Worm (Caenorhabditis elegans) whole organism, L1 larva: ENCODE data around the gene bath-24.
"Not testable (repeated sequence)": the region's sequence is repeated elsewhere in the genome, so short reads cannot be mapped to it uniquely, and the experiment has no call there.

Source experiments
- C16A3.4 ChIP-seq: fragments of 150-350 bp; optimal IDR thresholded peaks from 2 replicates; lab custom pipeline; 2014; ENCODE audit warnings: missing biosample characterization, missing genetic modification characterization
- F16B12.6 ChIP-seq: fragments of 150-350 bp; optimal IDR thresholded peaks from 2 replicates; lab custom pipeline; 2014; ENCODE audit warnings: missing biosample characterization, missing genetic modification characterization
- Y116A8C.19 ChIP-seq: sonication (generic microtip); optimal IDR thresholded peaks from 2 replicates; lab custom pipeline; 2016; ENCODE audit warnings: missing compliant biosample characterization, missing genetic modification characterization, borderline replicate concordance
- alr-1 ChIP-seq: fragments of 200-800 bp; sonication (Bioruptor generic); optimal IDR thresholded peaks from 2 replicates; lab custom pipeline; 2018; ENCODE audit warnings: borderline replicate concordance, mild to moderate bottlenecking, missing genetic modification characterization, missing compliant biosample characterization
- aly-2 ChIP-seq: fragments of 150-350 bp; optimal IDR thresholded peaks from 2 replicates; lab custom pipeline; 2014; ENCODE audit warnings: missing biosample characterization, missing genetic modification characterization
- ama-1 ChIP-seq: fragments of 150-350 bp; optimal IDR thresholded peaks from 2 replicates; lab custom pipeline; 2014
- blmp-1 ChIP-seq: fragments of 150-350 bp; optimal IDR thresholded peaks from 2 replicates; lab custom pipeline; 2014; ENCODE audit warnings: missing biosample characterization, missing genetic modification characterization
- ceh-8 ChIP-seq: fragments of 200-800 bp; sonication (Bioruptor generic); optimal IDR thresholded peaks from 2 replicates; lab custom pipeline; 2018; ENCODE audit warnings: mild to moderate bottlenecking, missing genetic modification characterization, moderate library complexity, missing compliant biosample characterization
- ces-1 ChIP-seq: fragments of 150-350 bp; optimal IDR thresholded peaks from 2 replicates; lab custom pipeline; 2014; ENCODE audit warnings: missing biosample characterization, missing genetic modification reagents, missing genetic modification characterization
- dsc-1 ChIP-seq: sonication (generic microtip); optimal IDR thresholded peaks from 2 replicates; lab custom pipeline; 2016; ENCODE audit warnings: mild to moderate bottlenecking, missing genetic modification characterization, missing compliant biosample characterization
- efl-1 ChIP-seq, 4 experiments: fragments of 150-350 bp; optimal IDR thresholded peaks in 3 of 4; peaks in 1 of 4; 1 replicate in 1 of 4; 2 replicates in 3 of 4; lab custom pipeline; 2014; ENCODE audit warnings: missing biosample characterization in 2 of 4, missing genetic modification characterization in 2 of 4, missing genetic modification reagents in 2 of 4
- egl-27 ChIP-seq, 2 experiments: fragments of 150-350 bp in 1 of 2; sonication (generic microtip); optimal IDR thresholded peaks; 3 replicates each; lab custom pipeline; 2017 to 2018; ENCODE audit warnings: missing biosample characterization in 2 of 2, missing genetic modification characterization in 2 of 2, missing genetic modification reagents in 2 of 2
- elt-3 ChIP-seq, 6 experiments: fragments of 150-350 bp in 1 of 6; sonication (generic microtip); optimal IDR thresholded peaks; 2 replicates each; lab custom pipeline; 2017 to 2018; ENCODE audit warnings: missing biosample characterization in 6 of 6, missing genetic modification characterization in 6 of 6, inconsistent platforms in 1 of 6
- fkh-10 ChIP-seq: sonication (generic microtip); optimal IDR thresholded peaks from 2 replicates; lab custom pipeline; 2017; ENCODE audit warnings: missing biosample characterization, missing genetic modification reagents, missing genetic modification characterization
- fkh-4 ChIP-seq: sonication (generic microtip); optimal IDR thresholded peaks from 2 replicates; lab custom pipeline; 2016; ENCODE audit warnings: missing compliant biosample characterization, missing genetic modification characterization, borderline replicate concordance
- hlh-4 ChIP-seq: sonication (generic microtip); optimal IDR thresholded peaks from 2 replicates; lab custom pipeline; 2016; ENCODE audit warnings: mild to moderate bottlenecking, missing genetic modification characterization, missing compliant biosample characterization
- irx-1 ChIP-seq: sonication (generic microtip); optimal IDR thresholded peaks from 2 replicates; lab custom pipeline; 2016; ENCODE audit warnings: missing genetic modification characterization, missing compliant biosample characterization
- isw-1 ChIP-seq: fragments of 200-800 bp; sonication (Bioruptor generic); IDR thresholded peaks from 2 replicates; pipeline ENCODE4 v1.3.6; 2022; ENCODE audit warnings: missing genetic modification characterization, missing compliant biosample characterization
- lin-14 ChIP-seq: fragments of 200-800 bp; sonication (Bioruptor generic); optimal IDR thresholded peaks from 2 replicates; lab custom pipeline; 2018; ENCODE audit warnings: mild to moderate bottlenecking, missing genetic modification characterization, moderate library complexity, missing compliant biosample characterization
- lir-3 ChIP-seq: sonication (generic microtip); optimal IDR thresholded peaks from 2 replicates; lab custom pipeline; 2016; ENCODE audit warnings: mild to moderate bottlenecking, missing genetic modification characterization, moderate library complexity, missing compliant biosample characterization; ENCODE audit not compliant: poor library complexity
- nhr-12 ChIP-seq: sonication (generic microtip); optimal IDR thresholded peaks from 2 replicates; lab custom pipeline; 2017; ENCODE audit warnings: missing biosample characterization, missing genetic modification characterization
- nhr-237 ChIP-seq: fragments of 150-350 bp; optimal IDR thresholded peaks from 2 replicates; lab custom pipeline; 2014; ENCODE audit warnings: missing biosample characterization, missing genetic modification characterization
- nhr-47 ChIP-seq: sonication (generic microtip); optimal IDR thresholded peaks from 2 replicates; lab custom pipeline; 2016; ENCODE audit warnings: mild to moderate bottlenecking, missing genetic modification characterization, moderate library complexity, missing compliant biosample characterization
- nhr-71 ChIP-seq: sonication (generic microtip); optimal IDR thresholded peaks from 2 replicates; lab custom pipeline; 2016; ENCODE audit warnings: mild to moderate bottlenecking, missing genetic modification characterization, moderate library complexity, missing compliant biosample characterization
- nhr-76 ChIP-seq: sonication (generic microtip); optimal IDR thresholded peaks from 2 replicates; lab custom pipeline; 2017; ENCODE audit warnings: missing biosample characterization, missing genetic modification characterization
- nhr-77 ChIP-seq: fragments of 150-350 bp; optimal IDR thresholded peaks from 2 replicates; lab custom pipeline; 2014; ENCODE audit warnings: missing biosample characterization, missing genetic modification characterization
- nhr-84 ChIP-seq: sonication (generic microtip); optimal IDR thresholded peaks from 2 replicates; lab custom pipeline; 2017; ENCODE audit warnings: missing biosample characterization, missing genetic modification characterization
- nhr-90 ChIP-seq: sonication (generic microtip); optimal IDR thresholded peaks from 2 replicates; lab custom pipeline; 2016; ENCODE audit warnings: mild to moderate bottlenecking, missing genetic modification characterization, missing compliant biosample characterization; ENCODE audit not compliant: poor library complexity
- pax-3 ChIP-seq: fragments of 200-800 bp; sonication (Bioruptor generic); optimal IDR thresholded peaks from 2 replicates; lab custom pipeline; 2018; ENCODE audit warnings: mild to moderate bottlenecking, missing genetic modification characterization, moderate library complexity, missing compliant biosample characterization
- pqm-1 ChIP-seq: sonication (generic microtip); optimal IDR thresholded peaks from 3 replicates; lab custom pipeline; 2017; ENCODE audit warnings: missing biosample characterization, missing genetic modification characterization
- rnt-1 ChIP-seq: sonication (generic microtip); optimal IDR thresholded peaks from 2 replicates; lab custom pipeline; 2016; ENCODE audit warnings: mild to moderate bottlenecking, missing genetic modification characterization, moderate library complexity, missing compliant biosample characterization
- snu-23 ChIP-seq: sonication (generic microtip); optimal IDR thresholded peaks from 2 replicates; lab custom pipeline; 2016; ENCODE audit warnings: missing genetic modification characterization, missing compliant biosample characterization
- sup-37 ChIP-seq: fragments of 200-800 bp; sonication (Bioruptor generic); optimal IDR thresholded peaks from 2 replicates; lab custom pipeline; 2018; ENCODE audit warnings: mild to moderate bottlenecking, missing genetic modification characterization, missing compliant biosample characterization
- swsn-7 ChIP-seq: sonication (generic microtip); optimal IDR thresholded peaks from 2 replicates; lab custom pipeline; 2016; ENCODE audit warnings: missing genetic modification characterization, missing compliant biosample characterization
- tbx-2 ChIP-seq: sonication (generic microtip); optimal IDR thresholded peaks from 2 replicates; lab custom pipeline; 2016; ENCODE audit warnings: missing genetic modification characterization, missing compliant biosample characterization
- tlp-1 ChIP-seq: fragments of 150-350 bp; optimal IDR thresholded peaks from 2 replicates; lab custom pipeline; 2014; ENCODE audit warnings: missing biosample characterization, missing genetic modification characterization
- unc-30 ChIP-seq: sonication (generic microtip); optimal IDR thresholded peaks from 2 replicates; lab custom pipeline; 2017; ENCODE audit warnings: missing biosample characterization, missing genetic modification characterization
- unc-62 ChIP-seq: fragments of 150-350 bp; optimal IDR thresholded peaks from 2 replicates; lab custom pipeline; 2014; ENCODE audit warnings: missing biosample characterization, missing genetic modification reagents, missing genetic modification characterization
- unc-86 ChIP-seq: sonication (generic microtip); optimal IDR thresholded peaks from 2 replicates; lab custom pipeline; 2016; ENCODE audit warnings: missing genetic modification characterization, missing compliant biosample characterization
- ztf-11 ChIP-seq, 2 experiments: sonication (generic microtip); optimal IDR thresholded peaks; 2 replicates each; lab custom pipeline; 2016 to 2017; ENCODE audit warnings: missing genetic modification characterization in 2 of 2, missing biosample characterization in 1 of 2, missing compliant biosample characterization in 1 of 2

The bath-24 gene

DNA sequence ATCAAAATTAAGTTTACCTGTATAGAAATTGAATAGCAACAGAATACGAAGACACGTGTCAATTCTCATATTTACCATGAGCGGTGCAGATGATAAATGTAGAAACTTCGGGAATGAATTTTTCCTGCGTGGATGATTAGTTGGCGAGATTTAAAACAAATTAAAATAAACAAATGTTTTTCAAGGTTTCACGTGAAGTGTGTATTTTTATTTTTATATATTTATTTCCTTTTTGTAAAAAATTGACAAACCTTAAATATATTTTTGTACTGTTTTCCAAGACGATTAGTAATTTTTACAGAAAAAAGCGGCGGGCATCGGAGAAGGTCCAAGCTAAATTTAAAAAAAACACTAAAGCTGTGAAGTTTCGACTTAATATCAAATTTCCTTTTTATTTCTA, 30.1 kb upstream of the bath-24 start, which contains the start of gene F07E5.8:
Gene F07E5.8 (minus strand): TSS at position 101 of the 400 bp plus-strand sequence.
- no peak for TF ChIP-seq unc-86 (tag; lab: Kevin White, UChicago)
- TF ChIP-seq swsn-7 (tag; lab: Kevin White, UChicago) = no peak

DNA sequence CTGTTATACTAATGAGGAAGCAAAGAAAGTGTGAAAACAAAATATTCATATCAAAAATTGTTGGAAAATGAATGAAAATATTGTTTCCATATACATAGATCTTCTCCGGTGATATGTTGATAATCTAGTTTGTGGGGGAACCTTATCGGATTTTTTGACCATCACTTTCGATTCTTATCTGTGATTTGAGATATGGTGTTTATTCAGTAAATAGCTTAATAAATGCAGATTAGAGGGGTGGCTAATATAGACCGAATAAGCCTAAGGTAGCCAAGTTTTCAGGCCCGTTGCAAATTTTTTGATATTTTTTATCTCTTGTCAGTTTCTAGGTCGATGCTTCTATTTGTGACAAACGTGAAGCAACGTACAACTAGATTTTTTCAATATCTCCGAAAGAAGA, 26.0 kb upstream of the bath-24 start, which contains the start of gene F07E5.7:
Gene F07E5.7 (minus strand): TSS at position 101 of the 400 bp plus-strand sequence.
- TF ChIP-seq nhr-71 (tag; lab: Kevin White, UChicago) (no peak), irx-1 (tag; lab: Kevin White, UChicago) (no peak), lir-3 (tag; lab: Kevin White, UChicago) (no peak), blmp-1 (tag; lab: Kevin White, UChicago) (peak; percentile 39), nhr-90 (tag; lab: Kevin White, UChicago) (no peak), ces-1 (GFP tag; lab: Kevin White, UChicago) (no peak), ceh-8 (GFP tag; lab: Kevin White, UChicago) (no peak), ama-1 (lab: Kevin White, UChicago) (no peak), isw-1 (GFP tag; lab: Robert Waterston, UW) (no peak)
- TF ChIP-seq, all 84 proteins: peak for 1

DNA sequence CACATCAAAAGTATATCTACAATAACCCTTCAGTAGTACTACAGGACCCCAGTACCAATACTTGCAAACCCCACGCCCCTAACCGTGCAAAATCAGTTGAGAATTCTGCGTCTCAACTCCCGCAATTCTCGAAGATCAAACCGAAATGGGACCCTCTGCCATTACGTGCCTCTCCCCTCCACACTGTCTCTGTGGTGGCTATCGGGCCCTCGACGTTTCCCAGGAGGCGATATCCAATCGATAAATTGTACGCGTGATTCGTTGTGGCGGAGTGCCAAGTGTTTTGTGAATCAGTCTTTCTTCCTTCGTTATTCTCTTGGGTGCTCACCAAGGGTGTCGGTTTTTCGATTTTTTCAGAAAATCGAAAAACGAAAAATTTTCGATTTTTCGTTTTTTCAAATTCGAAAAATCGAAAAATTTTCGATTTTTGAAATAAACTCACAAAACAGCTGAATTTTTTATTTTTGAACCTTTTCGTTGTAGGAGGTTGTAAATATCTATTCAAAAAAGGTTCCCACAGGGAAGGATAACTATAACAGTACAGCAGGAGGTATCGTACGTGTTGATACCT, 22.1 kb upstream of the bath-24 start, which contains the start of gene F07E5.12:
Gene F07E5.12 (plus strand): TSS at position 521 of the 571 bp plus-strand sequence.
- not testable (repeated sequence) for TF ChIP-seq efl-1 (optimal IDR thresholded peaks at IDR 0.05; lab: Kevin White, UChicago)
- peak in 1 of 2 experiments; percentile 60 for TF ChIP-seq efl-1 (GFP tag; optimal IDR thresholded peaks at IDR 0.05 in 1 of 2; lab: Kevin White, UChicago)

DNA sequence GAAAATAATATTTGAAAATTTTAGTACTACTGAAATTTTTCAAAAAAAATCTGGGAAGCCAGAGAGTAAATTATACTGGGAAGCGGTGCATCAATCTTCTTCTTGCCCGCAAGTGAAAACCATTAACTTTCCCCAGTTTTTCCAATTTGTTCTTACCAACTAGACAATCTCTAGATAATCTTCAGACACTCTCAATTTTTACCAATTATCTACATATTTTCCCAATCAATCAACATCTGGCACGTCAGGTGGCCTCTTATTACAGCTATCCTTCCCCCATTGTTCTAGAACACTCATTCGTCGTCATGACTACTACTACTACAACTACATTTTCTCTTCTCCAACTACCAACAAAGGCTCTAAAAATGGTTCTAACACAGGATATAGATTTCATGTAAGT, 19.1 kb upstream of the bath-24 start, which contains the start of gene fbxb-6:
Gene fbxb-6 (plus strand): TSS at position 301 of the 400 bp plus-strand sequence.
- TF ChIP-seq unc-62 (GFP tag; lab: Kevin White, UChicago) (no peak), efl-1 (optimal IDR thresholded peaks at IDR 0.05; lab: Kevin White, UChicago) (no peak), efl-1 (GFP tag; optimal IDR thresholded peaks at IDR 0.05 in 1 of 2; lab: Kevin White, UChicago) (peak in 1 of 2 experiments; percentile 68)

DNA sequence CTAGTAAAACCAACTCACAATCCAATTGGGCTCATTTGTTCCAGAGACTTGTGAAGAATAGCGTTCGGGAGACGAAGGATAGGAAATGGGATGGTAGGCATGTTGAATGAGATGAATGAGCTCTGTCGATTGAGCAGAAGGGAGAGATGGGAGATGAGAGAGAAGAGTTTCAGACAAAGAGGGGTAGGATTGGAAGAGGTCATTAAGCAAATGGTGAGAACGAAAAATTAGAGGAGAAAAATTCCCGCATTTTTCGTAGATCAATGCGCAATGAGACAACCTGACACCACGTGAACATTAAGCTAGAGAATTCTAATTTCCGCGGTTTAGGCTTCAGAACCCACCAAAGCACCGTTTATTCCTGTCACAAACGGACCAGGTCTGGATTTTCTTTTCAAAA, 18.6 kb upstream of the bath-24 start, which contains the start of gene F07E5.13:
Gene F07E5.13 (minus strand): TSS at position 101 of the 400 bp plus-strand sequence.
- TF ChIP-seq pax-3 (tag; lab: Kevin White, UChicago) = no peak
- TF ChIP-seq nhr-47 (tag; lab: Kevin White, UChicago) = no peak
- no peak for TF ChIP-seq isw-1 (GFP tag; lab: Robert Waterston, UW)
- no peak for TF ChIP-seq fkh-10 (GFP tag; lab: Kevin White, UChicago)
- no peak for TF ChIP-seq dsc-1 (tag; lab: Kevin White, UChicago)
- no peak for TF ChIP-seq rnt-1
- TF ChIP-seq aly-2 (tag; lab: Kevin White, UChicago) = no peak
- no peak for TF ChIP-seq lin-14 (GFP tag; lab: Kevin White, UChicago)

DNA sequence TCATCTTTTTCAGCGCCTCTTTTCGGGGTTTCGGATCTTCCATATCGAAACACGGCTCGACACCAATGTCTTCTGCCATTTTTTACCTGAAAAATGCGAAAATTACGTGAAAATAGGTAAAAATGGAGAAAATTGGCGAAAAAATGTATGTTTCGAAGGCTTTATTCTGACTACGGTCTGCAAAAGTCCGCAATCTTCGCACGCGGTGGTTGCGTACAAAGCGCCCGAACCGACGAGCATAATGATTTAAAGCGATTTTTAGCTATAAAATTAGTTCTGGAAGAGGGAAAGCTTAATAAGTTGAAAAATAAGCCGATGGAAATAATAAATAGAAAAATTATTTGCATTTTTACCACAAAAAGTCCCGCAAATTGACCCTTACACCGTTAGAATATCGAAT, 13.6 kb upstream of the bath-24 start, which contains the start of gene F07E5.5:
Gene F07E5.5 (minus strand): TSS at position 86 of the 400 bp plus-strand sequence.
- no peak for TF ChIP-seq nhr-77 (tag; lab: Kevin White, UChicago)
- TF ChIP-seq snu-23 = no peak
- no peak for TF ChIP-seq nhr-84 (tag; lab: Kevin White, UChicago)
- no peak for TF ChIP-seq hlh-4 (tag; lab: Kevin White, UChicago)
- TF ChIP-seq C16A3.4 = peak; percentile 46
- no peak for TF ChIP-seq fkh-4 (tag; lab: Kevin White, UChicago)
- no peak for TF ChIP-seq nhr-12 (tag; lab: Kevin White, UChicago)
- no peak for TF ChIP-seq tlp-1 (tag; lab: Kevin White, UChicago)
- TF ChIP-seq ceh-8 (GFP tag; lab: Kevin White, UChicago) = no peak
- TF ChIP-seq F16B12.6 (tag; lab: Kevin White, UChicago) = peak; percentile 91
- no peak for TF ChIP-seq elt-3 (tag; optimal IDR thresholded peaks at IDR 0.05; lab: Kevin White, UChicago)
- TF ChIP-seq alr-1 (tag; lab: Kevin White, UChicago) = no peak
- TF ChIP-seq tbx-2 (tag; lab: Kevin White, UChicago) = no peak
- TF ChIP-seq ztf-11 (tag; optimal IDR thresholded peaks at IDR 0.05; lab: Kevin White, UChicago) = no peak
- TF ChIP-seq nhr-47 (tag; lab: Kevin White, UChicago) = no peak
- TF ChIP-seq ces-1 (GFP tag; lab: Kevin White, UChicago) = no peak
- TF ChIP-seq nhr-237 = no peak
- TF ChIP-seq unc-30 (tag; lab: Kevin White, UChicago) = no peak
- no peak for TF ChIP-seq egl-27 (tag; optimal IDR thresholded peaks at IDR 0.05; lab: Kevin White, UChicago)
- no peak for TF ChIP-seq Y116A8C.19 (tag; lab: Kevin White, UChicago)
- no peak for TF ChIP-seq ama-1 (lab: Kevin White, UChicago)
- TF ChIP-seq nhr-76 = no peak
- TF ChIP-seq pqm-1 (tag; lab: Kevin White, UChicago) = no peak
- TF ChIP-seq sup-37 (GFP tag; lab: Kevin White, UChicago) = no peak
